Worm (Caenorhabditis elegans) whole organism, L1 larva: ENCODE results near the gene T01C4.8.
A peak's percentile ranks its signal among the peaks of the same experiment; 100 is the strongest.

ENCODE experiments used
- C16A3.4 ChIP-seq: fragments of 150-350 bp; optimal IDR thresholded peaks from 2 replicates; lab custom pipeline; 2014; ENCODE audit warnings: missing biosample characterization, missing genetic modification characterization
- C34B4.2 ChIP-seq: sonication (generic microtip); optimal IDR thresholded peaks from 2 replicates; lab custom pipeline; 2017; ENCODE audit warnings: mild to moderate bottlenecking, missing genetic modification characterization, missing compliant biosample characterization
- aha-1 ChIP-seq: fragments of 150-350 bp; optimal IDR thresholded peaks from 2 replicates; lab custom pipeline; 2014; ENCODE audit warnings: missing biosample characterization, missing genetic modification characterization
- alr-1 ChIP-seq: fragments of 200-800 bp; sonication (Bioruptor generic); optimal IDR thresholded peaks from 2 replicates; lab custom pipeline; 2018; ENCODE audit warnings: borderline replicate concordance, mild to moderate bottlenecking, missing genetic modification characterization, missing compliant biosample characterization
- aly-2 ChIP-seq: fragments of 150-350 bp; optimal IDR thresholded peaks from 2 replicates; lab custom pipeline; 2014; ENCODE audit warnings: missing biosample characterization, missing genetic modification characterization
- blmp-1 ChIP-seq: fragments of 150-350 bp; optimal IDR thresholded peaks from 2 replicates; lab custom pipeline; 2014; ENCODE audit warnings: missing biosample characterization, missing genetic modification characterization
- ceh-8 ChIP-seq: fragments of 200-800 bp; sonication (Bioruptor generic); optimal IDR thresholded peaks from 2 replicates; lab custom pipeline; 2018; ENCODE audit warnings: mild to moderate bottlenecking, missing genetic modification characterization, moderate library complexity, missing compliant biosample characterization
- dpl-1 ChIP-seq, 3 experiments: fragments of 150-350 bp in 2 of 3; sonication (generic microtip) in 1 of 3; optimal IDR thresholded peaks; 2 replicates each; lab custom pipeline; 2014 to 2017; ENCODE audit warnings: missing biosample characterization in 3 of 3, missing genetic modification characterization in 3 of 3, missing genetic modification reagents in 3 of 3
- egl-13 ChIP-seq: sonication (generic microtip); optimal IDR thresholded peaks from 2 replicates; lab custom pipeline; 2016; ENCODE audit warnings: missing genotype, missing genetic modification reagents, missing genetic modification characterization, missing compliant biosample characterization
- egl-27 ChIP-seq, 2 experiments: fragments of 150-350 bp in 1 of 2; sonication (generic microtip); optimal IDR thresholded peaks; 3 replicates each; lab custom pipeline; 2017 to 2018; ENCODE audit warnings: missing biosample characterization in 2 of 2, missing genetic modification characterization in 2 of 2, missing genetic modification reagents in 2 of 2
- elt-2 ChIP-seq: sonication (generic microtip); optimal IDR thresholded peaks from 2 replicates; lab custom pipeline; 2016; ENCODE audit warnings: missing genetic modification characterization, mild to moderate bottlenecking, inconsistent platforms, missing compliant biosample characterization, missing genetic modification reagents
- ets-5 ChIP-seq: fragments of 200-800 bp; sonication (Bioruptor generic); IDR thresholded peaks from 2 replicates; pipeline ENCODE4 v1.3.6; 2022; ENCODE audit warnings: missing genetic modification characterization, missing compliant biosample characterization
- fkh-4 ChIP-seq: sonication (generic microtip); optimal IDR thresholded peaks from 2 replicates; lab custom pipeline; 2016; ENCODE audit warnings: missing compliant biosample characterization, missing genetic modification characterization, borderline replicate concordance
- fkh-8 ChIP-seq: sonication (generic microtip); optimal IDR thresholded peaks from 2 replicates; lab custom pipeline; 2016; ENCODE audit warnings: mild to moderate bottlenecking, missing genetic modification characterization, missing compliant biosample characterization
- grh-1 ChIP-seq: fragments of 200-800 bp; sonication (Bioruptor generic); IDR thresholded peaks from 2 replicates; pipeline ENCODE4 v1.3.6; 2022; ENCODE audit warnings: missing genetic modification reagents, missing genetic modification characterization, missing compliant biosample characterization
- hpl-2 ChIP-seq: fragments of 150-350 bp; optimal IDR thresholded peaks from 2 replicates; lab custom pipeline; 2014; ENCODE audit warnings: missing biosample characterization, missing genetic modification reagents, missing genetic modification characterization
- isw-1 ChIP-seq: fragments of 200-800 bp; sonication (Bioruptor generic); IDR thresholded peaks from 2 replicates; pipeline ENCODE4 v1.3.6; 2022; ENCODE audit warnings: missing genetic modification characterization, missing compliant biosample characterization
- jun-1 ChIP-seq: fragments of 150-350 bp; optimal IDR thresholded peaks from 2 replicates; lab custom pipeline; 2014; ENCODE audit warnings: missing biosample characterization, missing genetic modification reagents, missing genetic modification characterization
- lin-35 ChIP-seq, 2 experiments: fragments of 150-350 bp; optimal IDR thresholded peaks; 2 replicates each; lab custom pipeline; 2014; ENCODE audit warnings: missing biosample characterization in 2 of 2, missing genetic modification characterization in 2 of 2, missing genetic modification reagents in 2 of 2
- lsy-2 ChIP-seq, 2 experiments: fragments of 150-350 bp; optimal IDR thresholded peaks; 2 replicates each; lab custom pipeline; 2014; ENCODE audit warnings: missing biosample characterization in 2 of 2, missing genetic modification characterization in 2 of 2
- mdl-1 ChIP-seq, 2 experiments: fragments of 150-350 bp; optimal IDR thresholded peaks; 2 replicates each; lab custom pipeline; 2014 to 2017; ENCODE audit warnings: missing biosample characterization in 2 of 2, missing genetic modification characterization in 2 of 2, inconsistent platforms in 1 of 2
- nhr-19 ChIP-seq: fragments of 200-800 bp; sonication (Bioruptor generic); conservative IDR thresholded peaks from 2 replicates; pipeline ENCODE4 v1.3.6; 2022; ENCODE audit warnings: missing genetic modification characterization, missing compliant biosample characterization
- nhr-28 ChIP-seq: fragments of 150-350 bp; optimal IDR thresholded peaks from 2 replicates; lab custom pipeline; 2014; ENCODE audit warnings: missing biosample characterization, missing genetic modification characterization
- nhr-47 ChIP-seq: sonication (generic microtip); optimal IDR thresholded peaks from 2 replicates; lab custom pipeline; 2016; ENCODE audit warnings: mild to moderate bottlenecking, missing genetic modification characterization, moderate library complexity, missing compliant biosample characterization
- nhr-76 ChIP-seq: sonication (generic microtip); optimal IDR thresholded peaks from 2 replicates; lab custom pipeline; 2017; ENCODE audit warnings: missing biosample characterization, missing genetic modification characterization
- nhr-84 ChIP-seq: sonication (generic microtip); optimal IDR thresholded peaks from 2 replicates; lab custom pipeline; 2017; ENCODE audit warnings: missing biosample characterization, missing genetic modification characterization
- nhr-85 ChIP-seq: sonication (generic microtip); peaks from one replicate; lab custom pipeline; 2016; ENCODE audit warnings: missing genetic modification characterization, inconsistent platforms, missing compliant biosample characterization
- pag-3 ChIP-seq: sonication (generic microtip); optimal IDR thresholded peaks from 2 replicates; lab custom pipeline; 2017; ENCODE audit warnings: missing genetic modification characterization, mild to moderate bottlenecking, missing compliant biosample characterization, antibody characterized with exemption, borderline replicate concordance; ENCODE audit not compliant: insufficient read depth
- pax-3 ChIP-seq: fragments of 200-800 bp; sonication (Bioruptor generic); optimal IDR thresholded peaks from 2 replicates; lab custom pipeline; 2018; ENCODE audit warnings: mild to moderate bottlenecking, missing genetic modification characterization, moderate library complexity, missing compliant biosample characterization
- pqm-1 ChIP-seq: sonication (generic microtip); optimal IDR thresholded peaks from 3 replicates; lab custom pipeline; 2017; ENCODE audit warnings: missing biosample characterization, missing genetic modification characterization
- rnt-1 ChIP-seq: sonication (generic microtip); optimal IDR thresholded peaks from 2 replicates; lab custom pipeline; 2016; ENCODE audit warnings: mild to moderate bottlenecking, missing genetic modification characterization, moderate library complexity, missing compliant biosample characterization
- snpc-4 ChIP-seq: fragments of 150-350 bp; optimal IDR thresholded peaks from 2 replicates; lab custom pipeline; 2014; ENCODE audit warnings: missing biosample characterization, missing genetic modification characterization
- sox-4 ChIP-seq: sonication (generic microtip); optimal IDR thresholded peaks from 2 replicates; lab custom pipeline; 2016; ENCODE audit warnings: missing genetic modification characterization, missing compliant biosample characterization
- sptf-1 ChIP-seq: fragments of 150-350 bp; optimal IDR thresholded peaks from 2 replicates; lab custom pipeline; 2014; ENCODE audit warnings: missing biosample characterization, missing genetic modification characterization
- tbx-2 ChIP-seq: sonication (generic microtip); optimal IDR thresholded peaks from 2 replicates; lab custom pipeline; 2016; ENCODE audit warnings: missing genetic modification characterization, missing compliant biosample characterization
- unc-62 ChIP-seq: fragments of 150-350 bp; optimal IDR thresholded peaks from 2 replicates; lab custom pipeline; 2014; ENCODE audit warnings: missing biosample characterization, missing genetic modification reagents, missing genetic modification characterization
- vab-15 ChIP-seq: sonication (generic microtip); optimal IDR thresholded peaks from 2 replicates; lab custom pipeline; 2017; ENCODE audit warnings: missing genotype, mild to moderate bottlenecking, missing genetic modification characterization, missing compliant biosample characterization
- xbp-1 ChIP-seq: sonication (generic microtip); optimal IDR thresholded peaks from 2 replicates; lab custom pipeline; 2016; ENCODE audit warnings: missing genetic modification characterization, missing compliant biosample characterization
- zag-1 ChIP-seq: fragments of 150-350 bp; optimal IDR thresholded peaks from 2 replicates; lab custom pipeline; 2014; ENCODE audit warnings: missing biosample characterization, missing genetic modification characterization
- ztf-11 ChIP-seq, 2 experiments: sonication (generic microtip); optimal IDR thresholded peaks; 2 replicates each; lab custom pipeline; 2016 to 2017; ENCODE audit warnings: missing genetic modification characterization in 2 of 2, missing biosample characterization in 1 of 2, missing compliant biosample characterization in 1 of 2
- ztf-4 ChIP-seq: fragments of 150-350 bp; optimal IDR thresholded peaks from 2 replicates; lab custom pipeline; 2014; ENCODE audit warnings: missing biosample characterization, missing genetic modification characterization

Gene T01C4.8

DNA sequence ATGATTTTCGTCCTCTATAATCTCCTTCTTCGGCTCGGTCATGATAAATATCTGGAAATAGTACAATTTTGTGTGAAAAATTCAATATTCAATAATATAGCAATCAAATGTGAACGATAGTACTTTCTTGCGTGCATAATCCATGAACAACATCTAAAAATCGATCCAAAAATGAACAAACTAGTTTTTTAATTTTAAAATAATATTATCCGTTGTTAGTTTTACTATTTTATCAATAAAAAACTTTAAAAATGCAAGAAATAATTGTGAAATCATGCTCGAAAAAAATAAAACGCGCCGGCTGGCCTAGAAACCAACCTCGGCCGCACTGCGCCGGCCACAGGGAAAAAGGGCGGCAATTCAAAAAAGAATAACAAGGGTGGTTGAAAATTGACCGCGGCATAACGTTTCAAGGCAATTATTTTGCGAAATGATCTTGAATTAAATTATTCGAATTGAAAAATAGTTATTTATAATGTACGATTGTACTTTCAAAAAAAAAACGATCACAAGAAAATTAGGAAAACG lies 44.7 kb downstream of the T01C4.8 start, which contains the start of gene mys-1 (continued):
- TF ChIP-seq alr-1 (no peak), snpc-4 (tag; lab: Kevin White, UChicago) (peak; percentile 17), egl-13 (tag; lab: Kevin White, UChicago) (peak; percentile 68), nhr-84 (no peak), nhr-47 (tag; lab: Kevin White, UChicago) (peak; percentile 83), lsy-2 (tag; optimal IDR thresholded peaks at IDR 0.05; lab: Kevin White, UChicago) (peak; percentile 48 to 54), xbp-1 (tag; lab: Kevin White, UChicago) (peak; percentile 77), fkh-4 (tag; lab: Kevin White, UChicago) (peak; percentile 72), ztf-4 (tag; lab: Kevin White, UChicago) (no peak), nhr-85 (peak; percentile 88), aly-2 (tag; lab: Kevin White, UChicago) (no peak), tbx-2 (tag; lab: Kevin White, UChicago) (peak; percentile 84), sptf-1 (no peak), lin-35 (GFP tag; optimal IDR thresholded peaks at IDR 0.05; lab: Kevin White, UChicago) (peak; percentile 95), ets-5 (no peak), hpl-2 (GFP tag; lab: Kevin White, UChicago) (no peak), pag-3 (no peak), egl-27 (tag; optimal IDR thresholded peaks at IDR 0.05; lab: Kevin White, UChicago) (no peak), zag-1 (tag; lab: Kevin White, UChicago) (no peak), nhr-28 (tag; lab: Kevin White, UChicago) (no peak), dpl-1 (GFP tag; optimal IDR thresholded peaks at IDR 0.05; lab: Kevin White, UChicago) (peak; percentile 86 to 94 (median 90)), fkh-8 (tag; lab: Kevin White, UChicago) (peak; percentile 52), blmp-1 (tag; lab: Kevin White, UChicago) (no peak), C16A3.4 (tag; lab: Kevin White, UChicago) (peak; percentile 32), grh-1 (GFP tag; lab: Robert Waterston, UW) (no peak), jun-1 (tag; lab: Kevin White, UChicago) (peak; percentile 10), sox-4 (tag; lab: Kevin White, UChicago) (peak; percentile 73), vab-15 (tag; lab: Kevin White, UChicago) (no peak), nhr-76 (tag; lab: Kevin White, UChicago) (no peak), aha-1 (tag; lab: Kevin White, UChicago) (no peak), C34B4.2 (no peak), pqm-1 (tag; lab: Kevin White, UChicago) (no peak), elt-2 (tag; lab: Kevin White, UChicago) (no peak), isw-1 (peak; percentile 35; the same call in 1 of the 2 replicates), ztf-11 (tag; optimal IDR thresholded peaks at IDR 0.05; lab: Kevin White, UChicago) (peak in 1 of 2 experiments; percentile 81), pax-3 (tag; lab: Kevin White, UChicago) (peak; percentile 78), mdl-1 (tag; optimal IDR thresholded peaks at IDR 0.05; lab: Kevin White, UChicago) (peak in 1 of 2 experiments; percentile 21), ceh-8 (GFP tag; lab: Kevin White, UChicago) (peak; percentile 36), rnt-1 (tag; lab: Kevin White, UChicago) (peak; percentile 97), unc-62 (GFP tag; lab: Kevin White, UChicago) (no peak), nhr-19 (GFP tag; lab: Robert Waterston, UW) (peak; percentile 69)

DNA sequence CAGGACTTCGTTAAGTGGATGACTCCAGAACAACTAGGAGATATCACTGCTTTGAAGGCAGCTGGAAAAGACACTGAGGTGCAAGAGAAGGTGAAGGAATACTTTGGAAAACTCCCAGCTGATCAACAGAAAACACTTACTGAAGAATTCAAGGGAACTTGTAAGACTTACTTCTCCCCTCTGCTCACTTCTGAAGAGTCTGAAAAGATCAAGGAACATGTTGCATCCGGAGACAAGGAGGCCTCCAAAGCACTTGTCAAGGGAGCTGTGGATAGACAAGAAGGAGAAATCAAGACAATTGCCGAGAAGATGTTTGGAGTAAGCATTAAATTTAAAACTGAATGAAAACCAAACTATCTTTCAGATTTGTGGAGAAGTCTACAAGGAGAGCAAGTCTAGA lies 50.0 kb downstream of the T01C4.8 start:
- TF ChIP-seq ets-5: no peak
